Worm (Caenorhabditis elegans) whole organism, late embryonic: ENCODE measurements around the gene lgc-47.

Experiments used
- C38D4.7 ChIP-seq: fragments of 200-800 bp; sonication (Bioruptor generic); optimal IDR thresholded peaks from 2 replicates; lab custom pipeline; 2018; ENCODE audit warnings: mild to moderate bottlenecking, missing genetic modification characterization, moderate library complexity, missing compliant biosample characterization
- F13H6.1 ChIP-seq: sonication (generic microtip); optimal IDR thresholded peaks from 2 replicates; lab custom pipeline; 2016; ENCODE audit warnings: missing genetic modification characterization, missing compliant biosample characterization
- K09A11.1 ChIP-seq: sonication (generic microtip); optimal IDR thresholded peaks from 2 replicates; lab custom pipeline; 2017; ENCODE audit warnings: antibody characterized with exemption, mild to moderate bottlenecking, missing genetic modification characterization, missing compliant biosample characterization; ENCODE audit not compliant: insufficient read depth
- T23F11.4 ChIP-seq: fragments of 200-800 bp; sonication (Bioruptor generic); optimal IDR thresholded peaks from 2 replicates; lab custom pipeline; 2018; ENCODE audit warnings: mild to moderate bottlenecking, missing genetic modification characterization, missing compliant biosample characterization
- Y22D7AL.16 ChIP-seq: sonication (generic microtip); optimal IDR thresholded peaks from 2 replicates; lab custom pipeline; 2016; ENCODE audit warnings: missing genetic modification characterization, missing compliant biosample characterization
- ahr-1 ChIP-seq: sonication (generic microtip); optimal IDR thresholded peaks from 2 replicates; lab custom pipeline; 2016; ENCODE audit warnings: missing genetic modification characterization, missing compliant biosample characterization
- ama-1 ChIP-seq: fragments of 150-350 bp; optimal IDR thresholded peaks from 2 replicates; lab custom pipeline; 2014
- ceh-18 ChIP-seq: sonication (generic microtip); optimal IDR thresholded peaks from 2 replicates; lab custom pipeline; 2016; ENCODE audit warnings: missing genetic modification characterization, missing compliant biosample characterization
- ceh-22 ChIP-seq: sonication (generic microtip); optimal IDR thresholded peaks from 2 replicates; lab custom pipeline; 2017; ENCODE audit warnings: missing biosample characterization, missing genetic modification characterization
- ceh-24 ChIP-seq: sonication (generic microtip); optimal IDR thresholded peaks from 2 replicates; lab custom pipeline; 2016; ENCODE audit warnings: mild to moderate bottlenecking, missing genetic modification characterization, missing compliant biosample characterization
- ceh-30 ChIP-seq: fragments of 150-350 bp; optimal IDR thresholded peaks from 2 replicates; lab custom pipeline; 2014; ENCODE audit warnings: missing biosample characterization, missing genetic modification characterization
- ceh-34 ChIP-seq: sonication (generic microtip); optimal IDR thresholded peaks from 2 replicates; lab custom pipeline; 2016; ENCODE audit warnings: mild to moderate bottlenecking, missing genetic modification characterization, missing compliant biosample characterization
- ceh-6 ChIP-seq: fragments of 200-800 bp; sonication (Bioruptor generic); optimal IDR thresholded peaks from 2 replicates; lab custom pipeline; 2018; ENCODE audit warnings: mild to moderate bottlenecking, missing genetic modification characterization, missing compliant biosample characterization
- dmd-4 ChIP-seq: sonication (generic microtip); optimal IDR thresholded peaks from 2 replicates; lab custom pipeline; 2016; ENCODE audit warnings: borderline replicate concordance, missing genetic modification characterization, missing compliant biosample characterization
- dve-1 ChIP-seq: sonication (generic microtip); optimal IDR thresholded peaks from 2 replicates; lab custom pipeline; 2017; ENCODE audit warnings: antibody characterized with exemption, mild to moderate bottlenecking, missing genetic modification characterization, missing compliant biosample characterization
- elt-2 ChIP-seq: sonication (generic microtip); optimal IDR thresholded peaks from 2 replicates; lab custom pipeline; 2016; ENCODE audit warnings: missing genetic modification reagents, missing genetic modification characterization, missing compliant biosample characterization
- elt-4 ChIP-seq: sonication (generic microtip); optimal IDR thresholded peaks from 2 replicates; lab custom pipeline; 2016; ENCODE audit warnings: missing genetic modification characterization, missing compliant biosample characterization
- ets-4 ChIP-seq: sonication (generic microtip); optimal IDR thresholded peaks from 2 replicates; lab custom pipeline; 2016; ENCODE audit warnings: missing genetic modification characterization, missing compliant biosample characterization
- fax-1 ChIP-seq: sonication (generic microtip); optimal IDR thresholded peaks from 2 replicates; lab custom pipeline; 2016; ENCODE audit warnings: missing genotype, missing genetic modification characterization, missing compliant biosample characterization
- fkh-6 ChIP-seq: sonication (generic microtip); optimal IDR thresholded peaks from 2 replicates; lab custom pipeline; 2016; ENCODE audit warnings: missing genetic modification characterization, missing compliant biosample characterization
- hlh-13 ChIP-seq: fragments of 200-800 bp; sonication (Bioruptor generic); optimal IDR thresholded peaks from 2 replicates; lab custom pipeline; 2018; ENCODE audit warnings: mild to moderate bottlenecking, missing genetic modification characterization, missing compliant biosample characterization
- hlh-30 ChIP-seq: sonication (generic microtip); optimal IDR thresholded peaks from 2 replicates; lab custom pipeline; 2017; ENCODE audit warnings: antibody characterized with exemption, missing genetic modification characterization, missing compliant biosample characterization; ENCODE audit not compliant: insufficient read depth
- hlh-6 ChIP-seq: sonication (generic microtip); optimal IDR thresholded peaks from 2 replicates; lab custom pipeline; 2016; ENCODE audit warnings: missing genotype, missing genetic modification characterization, missing compliant biosample characterization
- lin-11 ChIP-seq: fragments of 200-800 bp; sonication (Bioruptor generic); optimal IDR thresholded peaks from 2 replicates; lab custom pipeline; 2018; ENCODE audit warnings: mild to moderate bottlenecking, missing genetic modification characterization, missing compliant biosample characterization
- mec-3 ChIP-seq: sonication (generic microtip); optimal IDR thresholded peaks from 2 replicates; lab custom pipeline; 2016; ENCODE audit warnings: borderline replicate concordance, missing genetic modification characterization, missing compliant biosample characterization
- nfya-1 ChIP-seq: sonication (generic microtip); optimal IDR thresholded peaks from 2 replicates; lab custom pipeline; 2017; ENCODE audit warnings: missing genetic modification characterization, mild to moderate bottlenecking, missing compliant biosample characterization, antibody characterized with exemption, moderate library complexity
- nhr-11 ChIP-seq: fragments of 150-350 bp; optimal IDR thresholded peaks from 2 replicates; lab custom pipeline; 2014; ENCODE audit warnings: missing biosample characterization, missing genetic modification characterization
- nhr-232 ChIP-seq: sonication (generic microtip); optimal IDR thresholded peaks from 2 replicates; lab custom pipeline; 2016; ENCODE audit warnings: missing genetic modification characterization, missing compliant biosample characterization
- odd-2 ChIP-seq: sonication (generic microtip); optimal IDR thresholded peaks from 2 replicates; lab custom pipeline; 2017; ENCODE audit warnings: antibody characterized with exemption, mild to moderate bottlenecking, missing genetic modification characterization, missing compliant biosample characterization
- pat-9 ChIP-seq: fragments of 200-800 bp; sonication (Bioruptor generic); optimal IDR thresholded peaks from 2 replicates; lab custom pipeline; 2018; ENCODE audit warnings: mild to moderate bottlenecking, missing genetic modification characterization, moderate library complexity, missing compliant biosample characterization
- pha-2 ChIP-seq: sonication (generic microtip); optimal IDR thresholded peaks from 2 replicates; lab custom pipeline; 2017; ENCODE audit warnings: mild to moderate bottlenecking, missing genetic modification characterization, missing compliant biosample characterization
- pha-4 ChIP-seq: fragments of 150-350 bp; optimal IDR thresholded peaks from 2 replicates; lab custom pipeline; 2018; ENCODE audit warnings: missing biosample characterization, missing genetic modification reagents, missing genetic modification characterization
- pros-1 ChIP-seq: fragments of 150-350 bp; optimal IDR thresholded peaks from 2 replicates; lab custom pipeline; 2014; ENCODE audit warnings: missing biosample characterization, missing genetic modification reagents, missing genetic modification characterization
- sox-4 ChIP-seq: sonication (generic microtip); optimal IDR thresholded peaks from 2 replicates; lab custom pipeline; 2017; ENCODE audit warnings: mild to moderate bottlenecking, missing genetic modification characterization, inconsistent platforms, missing compliant biosample characterization
- tbx-2 ChIP-seq: sonication (generic microtip); optimal IDR thresholded peaks from 2 replicates; lab custom pipeline; 2016; ENCODE audit warnings: missing genetic modification characterization, missing compliant biosample characterization
- unc-42 ChIP-seq: sonication (generic microtip); optimal IDR thresholded peaks from 2 replicates; lab custom pipeline; 2016; ENCODE audit warnings: missing genotype, missing genetic modification characterization, missing compliant biosample characterization
- ztf-16 ChIP-seq: sonication (generic microtip); optimal IDR thresholded peaks from 2 replicates; lab custom pipeline; 2017; ENCODE audit warnings: missing genetic modification characterization, missing compliant biosample characterization

Gene lgc-47

ce11 chrX:9785865-9786264 is 21.6 kb downstream of the lgc-47 start:
- TF ChIP-seq pros-1 (tag; lab: Kevin White, UChicago) (no peak), elt-2 (tag; lab: Kevin White, UChicago) (no peak), ceh-22 (tag; lab: Kevin White, UChicago) (no peak), fkh-6 (no peak), dve-1 (tag; lab: Kevin White, UChicago) (no peak), ceh-24 (tag; lab: Kevin White, UChicago) (no peak)

DNA sequence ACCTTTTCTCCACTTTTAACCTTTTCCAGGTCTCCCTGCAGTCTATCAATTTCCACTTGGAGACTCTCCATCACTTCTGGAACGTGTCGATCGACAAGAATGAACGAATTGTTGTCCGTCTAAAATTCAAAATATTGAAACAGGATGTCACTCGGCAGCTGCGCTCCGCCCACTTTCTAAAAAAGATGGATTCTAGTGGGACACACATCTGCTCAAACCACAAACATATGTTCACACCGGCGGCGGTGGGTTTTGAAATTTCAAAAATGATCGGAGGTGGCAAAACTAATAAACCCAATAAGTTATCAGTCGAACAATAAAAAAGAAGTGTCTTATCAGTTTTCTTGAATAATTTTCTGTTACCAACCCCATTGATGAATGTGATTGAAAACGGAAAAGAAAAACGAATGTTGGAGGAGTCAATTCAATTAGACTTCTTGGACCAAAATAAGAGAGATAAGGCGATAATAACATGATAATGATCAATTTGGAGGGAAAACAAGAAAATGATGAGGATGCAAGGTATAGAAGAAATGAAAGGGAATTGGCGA is 25.0 kb downstream of the lgc-47 start:
- no peak for TF ChIP-seq ceh-30 (tag; lab: Kevin White, UChicago)
- TF ChIP-seq dmd-4 (tag; lab: Kevin White, UChicago): no peak
- no peak for TF ChIP-seq nhr-232 (tag; lab: Kevin White, UChicago)
- TF ChIP-seq ceh-6 (GFP tag; lab: Kevin White, UChicago): no peak
- TF ChIP-seq ceh-18 (tag; lab: Kevin White, UChicago): no peak
- TF ChIP-seq hlh-6 (tag; lab: Kevin White, UChicago): no peak
- no peak for TF ChIP-seq C38D4.7
- TF ChIP-seq unc-42 (tag; lab: Kevin White, UChicago): no peak
- no peak for TF ChIP-seq nhr-11 (tag; lab: Kevin White, UChicago)
- TF ChIP-seq hlh-13 (GFP tag; lab: Kevin White, UChicago): no peak
- no peak for TF ChIP-seq pha-4 (tag; lab: Kevin White, UChicago)
- no peak for TF ChIP-seq ztf-16
- no peak for TF ChIP-seq ama-1 (lab: Kevin White, UChicago)
- no peak for TF ChIP-seq fax-1 (tag; lab: Kevin White, UChicago)
- no peak for TF ChIP-seq elt-4 (tag; lab: Kevin White, UChicago)

ce11 chrX:9777481-9777880 is 30.0 kb downstream of the lgc-47 start, which contains the start of gene T09B9.5:
Gene T09B9.5, plus strand, starts transcription at chrX:9777781.
- no peak for TF ChIP-seq nfya-1 (tag; lab: Kevin White, UChicago)
- no peak for TF ChIP-seq ama-1 (lab: Kevin White, UChicago)
- no peak for TF ChIP-seq nhr-232 (tag; lab: Kevin White, UChicago)
- no peak for TF ChIP-seq hlh-30 (tag; lab: Kevin White, UChicago)
- TF ChIP-seq odd-2: no peak
- TF ChIP-seq tbx-2 (tag; lab: Kevin White, UChicago): no peak
- TF ChIP-seq lin-11: no peak
- no peak for TF ChIP-seq sox-4 (tag; lab: Kevin White, UChicago)

- TF ChIP-seq ahr-1 (tag; lab: Kevin White, UChicago) (no peak), pha-2 (tag; lab: Kevin White, UChicago) (no peak), ceh-34 (tag; lab: Kevin White, UChicago) (no peak), K09A11.1 (tag; lab: Kevin White, UChicago) (no peak), elt-4 (tag; lab: Kevin White, UChicago) (no peak), pros-1 (tag; lab: Kevin White, UChicago) (no peak), lin-11 (no peak), T23F11.4 (GFP tag; lab: Kevin White, UChicago) (no peak), ceh-22 (tag; lab: Kevin White, UChicago) (no peak), F13H6.1 (tag; lab: Kevin White, UChicago) (no peak), Y22D7AL.16 (tag; lab: Kevin White, UChicago) (no peak), mec-3 (tag; lab: Kevin White, UChicago) (no peak), ama-1 (lab: Kevin White, UChicago) (no peak), pat-9 (tag; lab: Kevin White, UChicago) (no peak), fax-1 (tag; lab: Kevin White, UChicago) (no peak), C38D4.7 (no peak), ets-4 (tag; lab: Kevin White, UChicago) (no peak)
- TF ChIP-seq, all 69 proteins: peak for 0
Measured at ce11 chrX:9774323-9774722, 33.1 kb downstream of the lgc-47 start, which contains the start of gene T09B9.4. Gene T09B9.4, minus strand, starts transcription at chrX:9774352.
